Fruit fly (Drosophila melanogaster): ENCODE measurements around the gene Bub3.

dm6 chr3R:29671060-29671707, 4.0 kb downstream of the Bub3 start, which contains the start of gene Obp99a:
- TF ChIP-seq CG13775 (GFP tag; optimal IDR thresholded peaks at IDR 0.05), result no peak
- TF ChIP-seq Taf1 (GFP tag; IDR thresholded peaks at IDR 0.05), result no peak
- TF ChIP-seq Pdp1 (GFP tag; optimal IDR thresholded peaks at IDR 0.05), result no peak
- no peak for TF ChIP-seq Lim3 (GFP tag; IDR thresholded peaks at IDR 0.05)
